Worm (Caenorhabditis elegans) whole organism, early embryonic: ENCODE results near the gene ugt-30.

ENCODE experiments used
- B0310.2 ChIP-seq: sonication (generic microtip); optimal IDR thresholded peaks from 2 replicates; lab custom pipeline; 2016; ENCODE audit warnings: mild to moderate bottlenecking, missing genetic modification characterization, missing compliant biosample characterization
- F13C5.2 ChIP-seq: sonication (generic microtip); optimal IDR thresholded peaks from 2 replicates; lab custom pipeline; 2017; ENCODE audit warnings: mild to moderate bottlenecking, missing genetic modification characterization, inconsistent platforms, missing compliant biosample characterization
- aly-1 ChIP-seq: sonication (generic microtip); optimal IDR thresholded peaks from 2 replicates; lab custom pipeline; 2016; ENCODE audit warnings: missing genetic modification characterization, missing compliant biosample characterization
- ama-1 ChIP-seq: fragments of 150-350 bp; optimal IDR thresholded peaks from 2 replicates; lab custom pipeline; 2014
- ceh-13 ChIP-seq: fragments of 200-800 bp; sonication (Bioruptor generic); optimal IDR thresholded peaks from 2 replicates; lab custom pipeline; 2018; ENCODE audit warnings: mild to moderate bottlenecking, missing genetic modification characterization, missing compliant biosample characterization
- ceh-36 ChIP-seq: sonication (generic microtip); optimal IDR thresholded peaks from 2 replicates; lab custom pipeline; 2016; ENCODE audit warnings: missing genetic modification characterization, inconsistent platforms, missing compliant biosample characterization
- ets-7 ChIP-seq: sonication (generic microtip); optimal IDR thresholded peaks from 2 replicates; lab custom pipeline; 2016; ENCODE audit warnings: missing genotype, missing genetic modification characterization, missing compliant biosample characterization
- flt-1 ChIP-seq: fragments of 200-800 bp; sonication (Bioruptor generic); IDR thresholded peaks from 2 replicates; pipeline ENCODE4 v1.3.6; 2022; ENCODE audit warnings: missing genetic modification characterization, missing compliant biosample characterization
- hmbx-1 ChIP-seq: sonication (generic microtip); optimal IDR thresholded peaks from 2 replicates; lab custom pipeline; 2016; ENCODE audit warnings: mild to moderate bottlenecking, missing genetic modification characterization, missing compliant biosample characterization
- hmg-4 ChIP-seq: fragments of 200-800 bp; sonication (Bioruptor generic); optimal IDR thresholded peaks from 2 replicates; lab custom pipeline; 2018; ENCODE audit warnings: mild to moderate bottlenecking, missing genetic modification characterization, missing compliant biosample characterization
- hnd-1 ChIP-seq: sonication (generic microtip); optimal IDR thresholded peaks from 2 replicates; lab custom pipeline; 2016; ENCODE audit warnings: missing genetic modification characterization, missing compliant biosample characterization
- pes-1 ChIP-seq: fragments of 200-800 bp; sonication (Bioruptor generic); IDR thresholded peaks from 2 replicates; pipeline ENCODE4 v1.3.6; 2022; ENCODE audit warnings: missing genetic modification reagents, missing genetic modification characterization, missing compliant biosample characterization
- scrt-1 ChIP-seq: fragments of 200-800 bp; sonication (Bioruptor generic); IDR thresholded peaks from 2 replicates; pipeline ENCODE4 v1.3.6; 2022; ENCODE audit warnings: missing genetic modification characterization, missing compliant biosample characterization
- sea-1 ChIP-seq: fragments of 200-800 bp; sonication (Bioruptor generic); conservative IDR thresholded peaks from 2 replicates; pipeline ENCODE4 v1.3.6; 2022; ENCODE audit warnings: missing genetic modification characterization, missing compliant biosample characterization
- tbx-11 ChIP-seq: fragments of 200-800 bp; sonication (Bioruptor generic); IDR thresholded peaks from 2 replicates; pipeline ENCODE4 v1.3.6; 2022; ENCODE audit warnings: missing genetic modification characterization, missing compliant biosample characterization
- tbx-37 ChIP-seq: fragments of 200-800 bp; sonication (Bioruptor generic); conservative IDR thresholded peaks from 2 replicates; pipeline ENCODE4 v1.3.6; 2022; ENCODE audit warnings: missing genetic modification reagents, missing genetic modification characterization, missing compliant biosample characterization
- tra-4 ChIP-seq: sonication (generic microtip); optimal IDR thresholded peaks from 2 replicates; lab custom pipeline; 2017; ENCODE audit warnings: missing genetic modification characterization, missing compliant biosample characterization

The ugt-30 gene

DNA sequence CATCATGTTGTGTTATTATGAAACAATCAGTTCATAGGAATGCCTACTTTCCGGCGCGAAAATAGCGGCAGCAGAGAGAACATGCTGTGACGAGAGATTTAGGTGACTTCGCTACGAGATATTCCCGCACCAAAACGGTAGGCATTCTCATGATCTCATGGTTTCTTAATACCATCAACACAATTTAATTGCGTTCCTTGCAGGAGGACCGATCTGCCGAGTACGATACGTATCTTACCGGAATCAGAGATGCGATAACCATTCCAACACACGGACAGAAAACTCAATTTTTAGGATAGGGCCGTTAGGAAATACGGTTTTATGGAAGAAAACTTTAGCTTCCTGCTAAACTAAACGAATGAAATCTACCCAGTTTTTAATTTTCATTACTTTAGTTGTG lies 23.7 kb upstream of the ugt-30 start, which contains the start of gene T09F5.1:
TSS of gene T09F5.1 (plus strand) at position 301 of the 400 bp plus-strand sequence.
- TF ChIP-seq ceh-13 (no peak), ceh-36 (tag; lab: Kevin White, UChicago) (no peak), hmg-4 (no peak), ets-7 (tag; lab: Kevin White, UChicago) (no peak), tbx-37 (GFP tag; lab: Robert Waterston, UW) (no peak), aly-1 (tag; lab: Kevin White, UChicago) (no peak), F13C5.2 (tag; lab: Kevin White, UChicago) (no peak), scrt-1 (GFP tag; lab: Robert Waterston, UW) (no peak), pes-1 (GFP tag; lab: Robert Waterston, UW) (no peak), tbx-11 (GFP tag; lab: Robert Waterston, UW) (no peak), sea-1 (GFP tag; lab: Robert Waterston, UW) (no peak), B0310.2 (tag; lab: Kevin White, UChicago) (no peak), hnd-1 (tag; lab: Kevin White, UChicago) (no peak), hmbx-1 (tag; lab: Kevin White, UChicago) (no peak), tra-4 (tag; lab: Kevin White, UChicago) (no peak), flt-1 (GFP tag; lab: Robert Waterston, UW) (no peak), ama-1 (lab: Kevin White, UChicago) (no peak)

DNA sequence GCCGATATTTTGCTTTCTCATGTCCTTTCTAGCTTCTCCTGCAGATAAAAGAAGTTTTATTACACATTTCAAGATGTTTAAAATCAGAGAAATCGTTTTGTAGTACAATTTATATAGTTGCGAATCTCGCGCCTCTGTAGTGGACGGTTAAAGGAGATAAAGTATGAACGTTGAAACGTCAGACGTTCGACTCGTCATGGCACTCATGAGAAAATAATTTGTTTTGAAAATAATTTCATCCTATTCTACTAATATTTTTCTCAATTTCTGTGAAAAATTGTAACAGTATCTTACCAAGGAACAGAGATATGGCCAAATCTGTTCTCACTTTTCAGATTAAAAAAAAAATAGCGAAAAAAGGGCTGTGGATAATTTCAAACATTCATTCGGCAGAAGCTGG lies 22.7 kb upstream of the ugt-30 start, which contains the start of gene T09F5.20:
TSS of gene T09F5.20 (minus strand) at position 101 of the 400 bp plus-strand sequence.
- TF ChIP-seq aly-1 (tag; lab: Kevin White, UChicago) = no peak
- no peak for TF ChIP-seq sea-1 (GFP tag; lab: Robert Waterston, UW)
- TF ChIP-seq ama-1 (lab: Kevin White, UChicago) = no peak
- no peak for TF ChIP-seq hmbx-1 (tag; lab: Kevin White, UChicago)
- no peak for TF ChIP-seq flt-1 (GFP tag; lab: Robert Waterston, UW)
- no peak for TF ChIP-seq ets-7 (tag; lab: Kevin White, UChicago)
- no peak for TF ChIP-seq tra-4 (tag; lab: Kevin White, UChicago)
- TF ChIP-seq B0310.2 (tag; lab: Kevin White, UChicago) = no peak

DNA sequence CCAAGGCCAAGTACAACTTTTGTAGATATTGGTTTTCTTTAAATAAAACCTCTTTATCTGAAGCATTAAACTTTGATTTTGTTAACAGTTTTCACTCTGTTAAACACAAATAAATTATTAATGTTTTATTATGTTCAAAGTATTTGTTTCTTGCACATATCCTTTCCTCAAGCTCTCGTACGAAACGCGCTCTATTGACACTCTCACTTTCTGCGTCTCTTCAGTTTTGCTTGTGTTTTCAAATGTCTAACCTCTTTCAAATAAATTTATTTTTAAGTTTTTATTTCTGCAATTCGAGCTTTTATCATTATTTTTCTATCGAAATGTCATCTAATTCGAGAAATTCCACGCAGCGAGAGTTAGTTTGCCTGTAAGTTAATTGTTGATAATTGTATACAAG lies 18.7 kb upstream of the ugt-30 start, which contains the start of gene K08F9.4:
TSS of gene K08F9.4 (plus strand) at position 222 of the 400 bp plus-strand sequence.
- TF ChIP-seq aly-1 (tag; lab: Kevin White, UChicago) (no peak), hmbx-1 (tag; lab: Kevin White, UChicago) (no peak), pes-1 (GFP tag; lab: Robert Waterston, UW) (no peak), tra-4 (tag; lab: Kevin White, UChicago) (no peak)

DNA sequence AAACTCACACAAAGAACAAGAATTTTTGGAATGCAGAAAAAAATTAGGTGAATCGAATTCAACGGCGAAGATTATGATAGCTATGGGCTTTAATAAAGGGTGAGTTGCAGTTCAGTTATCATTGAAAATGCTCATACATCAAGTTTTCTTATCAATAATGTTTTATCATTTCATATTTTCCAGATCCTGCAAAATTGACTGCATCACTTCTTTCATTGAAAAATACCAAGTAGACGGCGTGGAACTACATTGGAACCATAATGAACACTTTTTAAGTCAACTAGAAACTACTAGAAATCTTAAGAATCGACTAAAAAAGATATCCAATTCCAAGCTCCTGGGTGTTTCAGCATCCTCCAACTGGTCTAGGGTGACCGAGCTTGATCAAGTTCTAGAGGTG lies 18.2 kb upstream of the ugt-30 start, which contains the start of gene K08F9.1:
TSS of gene K08F9.1 (minus strand) at position 101 of the 400 bp plus-strand sequence.
- no peak for TF ChIP-seq ama-1 (lab: Kevin White, UChicago)
- TF ChIP-seq ceh-13 = no peak
- TF ChIP-seq flt-1 (GFP tag; lab: Robert Waterston, UW) = no peak
- no peak for TF ChIP-seq hmbx-1 (tag; lab: Kevin White, UChicago)
- TF ChIP-seq ets-7 (tag; lab: Kevin White, UChicago) = no peak
- TF ChIP-seq tbx-11 (GFP tag; lab: Robert Waterston, UW) = no peak
- TF ChIP-seq B0310.2 (tag; lab: Kevin White, UChicago) = no peak
- no peak for TF ChIP-seq aly-1 (tag; lab: Kevin White, UChicago)
- TF ChIP-seq tra-4 (tag; lab: Kevin White, UChicago) = no peak
- no peak for TF ChIP-seq hmg-4
- no peak for TF ChIP-seq sea-1 (GFP tag; lab: Robert Waterston, UW)
- no peak for TF ChIP-seq tbx-37 (GFP tag; lab: Robert Waterston, UW)
- TF ChIP-seq hnd-1 (tag; lab: Kevin White, UChicago) = no peak
- no peak for TF ChIP-seq F13C5.2 (tag; lab: Kevin White, UChicago)
- TF ChIP-seq scrt-1 (GFP tag; lab: Robert Waterston, UW) = no peak
- TF ChIP-seq pes-1 (GFP tag; lab: Robert Waterston, UW) = no peak

DNA sequence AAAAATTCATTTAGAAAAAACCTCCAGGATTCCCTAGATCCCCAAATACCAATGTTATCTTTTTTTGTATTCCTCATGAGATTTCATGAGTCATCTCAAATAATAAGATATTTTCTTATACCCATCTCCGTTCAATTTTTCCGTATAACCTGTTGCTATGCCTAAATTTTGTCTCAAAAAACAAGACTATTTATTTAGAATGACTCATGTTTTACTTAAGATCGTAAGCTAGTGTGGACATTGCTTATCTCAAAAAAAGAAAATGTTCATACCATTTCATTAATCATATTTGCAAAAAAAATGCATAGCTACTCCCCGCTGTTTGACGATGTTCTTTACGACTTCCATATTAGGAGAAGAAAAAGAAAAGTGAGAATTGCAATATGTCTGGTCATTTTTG lies 15.2 kb upstream of the ugt-30 start, which contains the start of gene K08F9.3:
TSS of gene K08F9.3 (plus strand) at position 301 of the 400 bp plus-strand sequence.
- TF ChIP-seq flt-1 (GFP tag; lab: Robert Waterston, UW) (no peak), scrt-1 (GFP tag; lab: Robert Waterston, UW) (no peak), tra-4 (tag; lab: Kevin White, UChicago) (no peak), aly-1 (tag; lab: Kevin White, UChicago) (no peak), ets-7 (tag; lab: Kevin White, UChicago) (no peak), ceh-36 (tag; lab: Kevin White, UChicago) (no peak), pes-1 (GFP tag; lab: Robert Waterston, UW) (no peak), F13C5.2 (tag; lab: Kevin White, UChicago) (no peak), tbx-11 (GFP tag; lab: Robert Waterston, UW) (no peak), tbx-37 (GFP tag; lab: Robert Waterston, UW) (no peak), hmg-4 (no peak), ceh-13 (no peak)

DNA sequence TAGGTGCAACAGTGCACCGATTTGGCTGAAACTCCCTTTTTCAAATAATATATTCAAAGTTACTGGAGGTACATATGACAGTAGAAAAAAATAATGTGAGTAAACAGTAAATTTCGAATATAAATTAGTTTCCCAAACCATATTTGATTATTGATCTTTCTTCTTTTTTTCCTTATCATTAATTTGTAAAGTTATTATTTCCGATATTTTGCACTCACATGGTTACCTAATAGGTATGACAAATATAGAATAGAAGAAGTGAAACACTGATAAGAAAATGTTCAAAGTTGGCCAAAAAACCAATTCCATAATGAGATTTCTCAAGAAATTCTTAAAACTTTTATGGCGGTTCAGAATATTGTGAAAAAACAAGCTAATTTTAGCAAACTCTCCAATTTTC lies 14.7 kb upstream of the ugt-30 start:
- TF ChIP-seq scrt-1 (GFP tag; lab: Robert Waterston, UW) (no peak), ceh-13 (no peak), tbx-37 (GFP tag; lab: Robert Waterston, UW) (no peak), ceh-36 (tag; lab: Kevin White, UChicago) (no peak), aly-1 (tag; lab: Kevin White, UChicago) (no peak), B0310.2 (tag; lab: Kevin White, UChicago) (no peak), F13C5.2 (tag; lab: Kevin White, UChicago) (no peak), flt-1 (GFP tag; lab: Robert Waterston, UW) (no peak), sea-1 (GFP tag; lab: Robert Waterston, UW) (no peak), tra-4 (tag; lab: Kevin White, UChicago) (no peak), hmg-4 (no peak), hnd-1 (tag; lab: Kevin White, UChicago) (no peak)

DNA sequence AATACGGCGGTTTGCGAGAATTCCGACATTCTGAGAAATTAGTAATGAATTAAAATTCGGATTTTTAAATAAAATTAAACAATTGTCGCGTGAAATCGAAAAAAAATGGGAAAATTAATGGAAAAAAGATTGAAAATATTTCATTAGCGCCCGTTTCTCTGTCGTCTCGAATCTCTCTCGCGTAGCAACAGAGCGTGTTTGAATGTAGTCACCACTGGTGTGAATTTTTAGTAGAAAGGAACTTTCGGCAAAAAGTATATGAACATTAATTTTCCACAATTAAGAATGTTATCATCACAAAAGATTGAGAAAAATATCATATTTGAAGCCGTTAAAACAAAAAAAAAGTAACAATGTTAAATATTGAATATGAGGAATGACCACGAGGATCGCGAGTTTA lies 11.7 kb upstream of the ugt-30 start, which contains the start of gene aipl-1:
TSS of gene aipl-1 (minus strand) at position 30 of the 400 bp plus-strand sequence.
- no peak for TF ChIP-seq ama-1 (lab: Kevin White, UChicago)
- TF ChIP-seq sea-1 (GFP tag; lab: Robert Waterston, UW) = no peak
- no peak for TF ChIP-seq hmg-4
- TF ChIP-seq tbx-37 (GFP tag; lab: Robert Waterston, UW) = peak; percentile 42; the same call in 1 of the 2 replicates
